Fruit fly (Drosophila melanogaster) whole organism, pupa: ENCODE results near the gene CG15035.

Source experiments
- CG10348 ChIP-seq: fragments of 200-800 bp; sonication (Bioruptor generic); IDR thresholded peaks from 2 replicates; pipeline ENCODE4 v1.3.6; 2022; ENCODE audit warnings: missing biosample characterization, missing genetic modification characterization
- CG12605 ChIP-seq: fragments of 200-800 bp; sonication (Bioruptor generic); IDR thresholded peaks from 2 replicates; pipeline ENCODE4 v1.3.6; 2022; ENCODE audit warnings: missing biosample characterization, missing genetic modification characterization
- CG13204 ChIP-seq: fragments of 200-800 bp; sonication (Bioruptor generic); optimal IDR thresholded peaks from 2 replicates; lab custom pipeline; 2018; ENCODE audit warnings: missing biosample characterization, mild to moderate bottlenecking, missing genetic modification characterization, moderate library complexity
- CG14655 ChIP-seq: fragments of 200-800 bp; sonication (Bioruptor generic); optimal IDR thresholded peaks from 3 replicates; lab custom pipeline; 2017; ENCODE audit warnings: mild to moderate bottlenecking, missing biosample characterization, missing genetic modification reagents, missing genetic modification characterization
- CG15710 ChIP-seq: fragments of 200-800 bp; sonication (Bioruptor generic); optimal IDR thresholded peaks from 2 replicates; lab custom pipeline; 2018; ENCODE audit warnings: missing biosample characterization, mild to moderate bottlenecking, missing genetic modification characterization, moderate library complexity
- CG17806 ChIP-seq: fragments of 200-800 bp; sonication (Bioruptor generic); optimal IDR thresholded peaks from 2 replicates; lab custom pipeline; 2018; ENCODE audit warnings: missing biosample characterization, mild to moderate bottlenecking, missing genetic modification characterization, moderate library complexity
- CG32121 ChIP-seq: fragments of 200-800 bp; sonication (Bioruptor generic); IDR thresholded peaks from 2 replicates; pipeline ENCODE4 v1.3.6; 2022; ENCODE audit warnings: missing biosample characterization, missing genetic modification characterization
- CG34367 ChIP-seq: fragments of 200-800 bp; sonication (Bioruptor generic); optimal IDR thresholded peaks from 2 replicates; lab custom pipeline; 2018; ENCODE audit warnings: missing biosample characterization, mild to moderate bottlenecking, missing genetic modification characterization
- CG4496 ChIP-seq: fragments of 200-800 bp; sonication (Bioruptor generic); IDR thresholded peaks from 3 replicates; pipeline ENCODE4 v1.3.6; 2022; ENCODE audit warnings: missing biosample characterization, missing genetic modification characterization
- CG8159 ChIP-seq: fragments of 200-800 bp; sonication (Bioruptor generic); optimal IDR thresholded peaks from 3 replicates; lab custom pipeline; 2018; ENCODE audit warnings: missing biosample characterization, mild to moderate bottlenecking, missing genetic modification characterization, moderate library complexity
- CG8301 ChIP-seq: fragments of 200-800 bp; sonication (Bioruptor generic); optimal IDR thresholded peaks from 2 replicates; lab custom pipeline; 2018; ENCODE audit warnings: missing biosample characterization, mild to moderate bottlenecking, missing genetic modification characterization
- CG9948 ChIP-seq: fragments of 200-800 bp; sonication (Bioruptor generic); optimal IDR thresholded peaks from 2 replicates; lab custom pipeline; 2018; ENCODE audit warnings: missing biosample characterization, mild to moderate bottlenecking, missing genetic modification characterization, moderate library complexity
- D1 ChIP-seq: fragments of 200-800 bp; sonication (Bioruptor generic); optimal IDR thresholded peaks from 2 replicates; lab custom pipeline; 2018; ENCODE audit warnings: missing biosample characterization, mild to moderate bottlenecking, missing genetic modification characterization, moderate library complexity
- EcR ChIP-seq: fragments of 200-800 bp; sonication (Bioruptor generic); optimal IDR thresholded peaks from 3 replicates; lab custom pipeline; 2019; ENCODE audit warnings: missing biosample characterization, missing genetic modification characterization, mild to moderate bottlenecking, moderate library complexity, missing genetic modification reagents
- Ets98B ChIP-seq: fragments of 200-800 bp; sonication (Bioruptor generic); IDR thresholded peaks from 2 replicates; pipeline ENCODE4 v1.3.6; 2022; ENCODE audit warnings: missing biosample characterization, missing genetic modification characterization
- Pif1A ChIP-seq: fragments of 200-800 bp; sonication (Bioruptor generic); optimal IDR thresholded peaks from 3 replicates; lab custom pipeline; 2016; ENCODE audit warnings: missing biosample characterization, missing genetic modification characterization
- Pif1B ChIP-seq: fragments of 200-800 bp; sonication (Bioruptor generic); optimal IDR thresholded peaks from 3 replicates; lab custom pipeline; 2016; ENCODE audit warnings: missing biosample characterization, missing genetic modification characterization
- Snoo ChIP-seq: fragments of 200-800 bp; sonication (Bioruptor generic); optimal IDR thresholded peaks from 3 replicates; lab custom pipeline; 2017; ENCODE audit warnings: missing biosample characterization, mild to moderate bottlenecking, missing genetic modification characterization, inconsistent platforms
- fd96Ca ChIP-seq: fragments of 200-800 bp; sonication (Bioruptor generic); IDR thresholded peaks from 3 replicates; pipeline ENCODE4 v1.3.6; 2022; ENCODE audit warnings: missing biosample characterization, missing genetic modification characterization
- gl ChIP-seq: fragments of 200-800 bp; sonication (Bioruptor generic); optimal IDR thresholded peaks from 2 replicates; lab custom pipeline; 2018; ENCODE audit warnings: missing biosample characterization, mild to moderate bottlenecking, missing genetic modification characterization
- rn ChIP-seq: fragments of 200-800 bp; sonication (Bioruptor generic); IDR thresholded peaks from 2 replicates; pipeline ENCODE4 v1.3.6; 2022; ENCODE audit warnings: missing biosample characterization, missing genetic modification characterization

CG15035 gene

DNA sequence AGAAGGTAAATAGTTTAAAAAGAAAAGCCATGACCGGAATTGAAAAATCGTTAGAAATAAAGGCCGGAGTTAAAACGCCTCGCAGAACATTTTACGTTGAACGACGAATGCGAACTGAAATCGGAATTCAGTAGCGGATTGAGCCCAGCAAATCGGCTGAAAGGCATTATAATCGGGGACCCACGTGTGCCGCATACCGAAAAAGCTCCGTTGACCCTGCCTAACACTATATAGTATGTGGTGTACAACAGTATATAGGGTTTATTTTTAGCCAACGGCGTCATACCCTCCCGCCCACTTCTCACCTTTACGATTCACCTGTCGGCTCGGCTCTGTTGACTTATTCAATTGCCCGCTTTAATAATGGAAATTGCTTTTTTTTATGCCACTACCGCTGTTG is 8.8 kb upstream of the CG15035 start, which contains the start of gene CG42246:
CG42246 (minus strand) TSS at position 101 of the 400 bp plus-strand sequence.
- TF ChIP-seq CG4496 (GFP tag; lab: Robert Waterston, UW) (no peak), D1 (tag; lab: Kevin White, UChicago) (no peak)
- TF ChIP-seq, all 21 proteins: peak for 0

- TF ChIP-seq fd96Ca (no peak), Pif1B (GFP tag; lab: Kevin White, UChicago) (no peak), D1 (tag; lab: Kevin White, UChicago) (no peak), CG32121 (no peak), EcR (GFP tag; lab: Kevin White, UChicago) (no peak), CG8301 (no peak), CG15710 (tag; lab: Kevin White, UChicago) (no peak), CG34367 (tag; lab: Kevin White, UChicago) (no peak), CG9948 (tag; lab: Kevin White, UChicago) (no peak), CG12605 (GFP tag; lab: Robert Waterston, UW) (no peak), Ets98B (no peak)
These were observed 3.9 kb upstream of the CG15035 start, which contains the start of gene CG32727 for dm6 chrX:7406908-7407307. CG32727 (plus strand) TSS chrX:7407208.

dm6 chrX:7405697-7406096 is 2.7 kb upstream of the CG15035 start, which contains the start of gene CG1677:
CG1677 (minus strand) TSS chrX:7405797.
- TF ChIP-seq fd96Ca: no peak
- no peak for TF ChIP-seq CG14655 (GFP tag; lab: Kevin White, UChicago)
- no peak for TF ChIP-seq D1 (tag; lab: Kevin White, UChicago)
- no peak for TF ChIP-seq CG13204
- no peak for TF ChIP-seq CG12605 (GFP tag; lab: Robert Waterston, UW)
- no peak for TF ChIP-seq CG8159

dm6 chrX:7382890-7383289 is 20.1 kb downstream of the CG15035 start, which contains the start of gene CG42781:
CG42781 (minus strand) TSS chrX:7382990.
- TF ChIP-seq CG14655 (GFP tag; lab: Kevin White, UChicago) (no peak), D1 (tag; lab: Kevin White, UChicago) (no peak), CG13204 (no peak), CG10348 (GFP tag; lab: Robert Waterston, UW) (no peak), gl (tag; lab: Kevin White, UChicago) (no peak), Snoo (tag; lab: Kevin White, UChicago) (no peak), CG17806 (tag; lab: Kevin White, UChicago) (no peak), Ets98B (no peak), CG8301 (no peak), CG4496 (GFP tag; lab: Robert Waterston, UW) (no peak)

dm6 chrX:7379569-7379968 is 23.4 kb downstream of the CG15035 start:
- no peak for TF ChIP-seq gl (tag; lab: Kevin White, UChicago)
- no peak for TF ChIP-seq CG10348 (GFP tag; lab: Robert Waterston, UW)
- TF ChIP-seq CG34367 (tag; lab: Kevin White, UChicago): peak; percentile 8
- TF ChIP-seq CG8301: peak; percentile 21
- peak; percentile 43 for TF ChIP-seq CG15710 (tag; lab: Kevin White, UChicago)
- peak; percentile 52 for TF ChIP-seq CG8159
- TF ChIP-seq CG12605 (GFP tag; lab: Robert Waterston, UW): no peak
- no peak for TF ChIP-seq rn (GFP tag; lab: Robert Waterston, UW)
- no peak for TF ChIP-seq CG17806 (tag; lab: Kevin White, UChicago)
- TF ChIP-seq CG14655 (GFP tag; lab: Kevin White, UChicago): peak; percentile 37
- no peak for TF ChIP-seq CG32121
- TF ChIP-seq Ets98B: no peak
- TF ChIP-seq Pif1B (GFP tag; lab: Kevin White, UChicago): no peak
- TF ChIP-seq Pif1A (GFP tag; lab: Kevin White, UChicago): peak; percentile 37
- peak; percentile 35 for TF ChIP-seq CG9948 (tag; lab: Kevin White, UChicago)
- peak; percentile 45; the same call in 1 of the 3 replicates for TF ChIP-seq fd96Ca
- TF ChIP-seq D1 (tag; lab: Kevin White, UChicago): no peak
- no peak for TF ChIP-seq Snoo (tag; lab: Kevin White, UChicago)
- no peak for TF ChIP-seq EcR (GFP tag; lab: Kevin White, UChicago)
- no peak for TF ChIP-seq CG13204
- TF ChIP-seq CG4496 (GFP tag; lab: Robert Waterston, UW): no peak

DNA sequence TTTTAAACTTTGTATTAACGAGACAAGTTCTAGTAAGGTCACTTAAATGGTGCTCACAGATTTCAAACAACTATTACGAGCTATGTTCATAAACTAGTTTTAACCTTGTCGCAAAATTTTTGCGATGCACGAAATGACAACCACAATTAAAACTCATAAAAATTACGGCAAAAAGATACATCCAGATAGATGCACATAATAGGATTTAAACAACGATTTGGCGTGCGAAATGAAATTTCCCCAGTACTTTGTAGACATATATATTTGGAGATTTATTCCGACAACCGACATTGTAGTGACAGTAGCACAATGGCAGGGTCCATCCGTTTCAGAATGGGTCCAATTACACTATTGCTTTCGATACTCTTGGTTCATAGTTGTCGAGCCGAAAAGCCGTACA is 25.1 kb downstream of the CG15035 start, which contains the start of gene CheA7a:
CheA7a (plus strand) TSS at position 301 of the 400 bp plus-strand sequence.
- no peak for TF ChIP-seq CG8301
- TF ChIP-seq fd96Ca: no peak
- TF ChIP-seq EcR (GFP tag; lab: Kevin White, UChicago): no peak
- no peak for TF ChIP-seq CG8159
- TF ChIP-seq CG17806 (tag; lab: Kevin White, UChicago): no peak
- TF ChIP-seq D1 (tag; lab: Kevin White, UChicago): no peak
- no peak for TF ChIP-seq CG12605 (GFP tag; lab: Robert Waterston, UW)
- no peak for TF ChIP-seq Snoo (tag; lab: Kevin White, UChicago)
- no peak for TF ChIP-seq gl (tag; lab: Kevin White, UChicago)
- no peak for TF ChIP-seq CG9948 (tag; lab: Kevin White, UChicago)
- no peak for TF ChIP-seq CG15710 (tag; lab: Kevin White, UChicago)
- no peak for TF ChIP-seq Pif1A (GFP tag; lab: Kevin White, UChicago)
- TF ChIP-seq CG4496 (GFP tag; lab: Robert Waterston, UW): no peak
- no peak for TF ChIP-seq CG34367 (tag; lab: Kevin White, UChicago)
- no peak for TF ChIP-seq rn (GFP tag; lab: Robert Waterston, UW)
- TF ChIP-seq CG13204: no peak
- no peak for TF ChIP-seq Ets98B
- no peak for TF ChIP-seq CG10348 (GFP tag; lab: Robert Waterston, UW)
- TF ChIP-seq CG32121: no peak
- TF ChIP-seq, all 21 proteins: peak for 0
